Worm (Caenorhabditis elegans) whole organism, mixed stage, embryonic: ENCODE measurements around the gene sdz-20.

Experiments
- bed-3 ChIP-seq: fragments of 200-800 bp; sonication (Bioruptor generic); optimal IDR thresholded peaks from 3 replicates; lab custom pipeline; 2018; ENCODE audit warnings: mild to moderate bottlenecking, missing genetic modification characterization, moderate library complexity, missing compliant biosample characterization
- drap-1 ChIP-seq: fragments of 200-800 bp; sonication (Bioruptor generic); optimal IDR thresholded peaks from 3 replicates; lab custom pipeline; 2018; ENCODE audit warnings: mild to moderate bottlenecking, missing genetic modification characterization, missing compliant biosample characterization
- elt-1 ChIP-seq: sonication (generic microtip); optimal IDR thresholded peaks from 2 replicates; lab custom pipeline; 2017; ENCODE audit warnings: missing genetic modification characterization, mild to moderate bottlenecking, missing compliant biosample characterization, antibody characterized with exemption, moderate library complexity, borderline replicate concordance; ENCODE audit not compliant: insufficient read depth
- elt-3 ChIP-seq: fragments of 150-350 bp; optimal IDR thresholded peaks from 2 replicates; lab custom pipeline; 2014; ENCODE audit warnings: missing biosample characterization, missing genetic modification characterization
- flh-1 ChIP-seq: fragments of 200-800 bp; sonication (Bioruptor generic); optimal IDR thresholded peaks from 2 replicates; lab custom pipeline; 2018; ENCODE audit warnings: mild to moderate bottlenecking, missing genetic modification characterization, moderate library complexity, missing compliant biosample characterization
- unc-39 ChIP-seq: fragments of 150-350 bp; optimal IDR thresholded peaks from 2 replicates; lab custom pipeline; 2014; ENCODE audit warnings: missing biosample characterization, missing genetic modification characterization
- unc-62 ChIP-seq: fragments of 150-350 bp; optimal IDR thresholded peaks from 2 replicates; lab custom pipeline; 2014; ENCODE audit warnings: missing biosample characterization, missing genetic modification reagents, missing genetic modification characterization

- no peak for TF ChIP-seq elt-1 (tag; lab: Kevin White, UChicago)
- no peak for TF ChIP-seq unc-39 (tag; lab: Kevin White, UChicago)
- no peak for TF ChIP-seq bed-3 (GFP tag; lab: Kevin White, UChicago)
- no peak for TF ChIP-seq elt-3 (tag; lab: Kevin White, UChicago)
- no peak for TF ChIP-seq drap-1 (GFP tag; lab: Kevin White, UChicago)
- TF ChIP-seq flh-1 = no peak
- TF ChIP-seq unc-62 (GFP tag; lab: Kevin White, UChicago) = no peak
These were observed 9.1 kb upstream of the sdz-20 start, which contains the start of gene F53A2.1 for ce11 chrIII:13324739-13325138.
